Worm (Caenorhabditis elegans) whole organism, late embryonic: ENCODE measurements around the gene far-8.

Source experiments
- F13H6.1 ChIP-seq: sonication (generic microtip); optimal IDR thresholded peaks from 2 replicates; lab custom pipeline; 2016; ENCODE audit warnings: missing genetic modification characterization, missing compliant biosample characterization
- ahr-1 ChIP-seq: sonication (generic microtip); optimal IDR thresholded peaks from 2 replicates; lab custom pipeline; 2016; ENCODE audit warnings: missing genetic modification characterization, missing compliant biosample characterization
- ama-1 ChIP-seq: fragments of 150-350 bp; optimal IDR thresholded peaks from 2 replicates; lab custom pipeline; 2014
- ceh-14 ChIP-seq: sonication (generic microtip); optimal IDR thresholded peaks from 2 replicates; lab custom pipeline; 2016; ENCODE audit warnings: missing genotype, missing genetic modification characterization, missing compliant biosample characterization
- ceh-45 ChIP-seq: fragments of 200-800 bp; sonication (Bioruptor generic); IDR thresholded peaks from 2 replicates; pipeline ENCODE4 v1.3.6; 2022; ENCODE audit warnings: missing genetic modification reagents, missing genetic modification characterization, missing compliant biosample characterization
- dve-1 ChIP-seq: sonication (generic microtip); optimal IDR thresholded peaks from 2 replicates; lab custom pipeline; 2017; ENCODE audit warnings: antibody characterized with exemption, mild to moderate bottlenecking, missing genetic modification characterization, missing compliant biosample characterization
- elt-4 ChIP-seq: sonication (generic microtip); optimal IDR thresholded peaks from 2 replicates; lab custom pipeline; 2016; ENCODE audit warnings: missing genetic modification characterization, missing compliant biosample characterization
- eyg-1 ChIP-seq: sonication (generic microtip); optimal IDR thresholded peaks from 2 replicates; lab custom pipeline; 2016; ENCODE audit warnings: missing genotype, missing genetic modification characterization, missing compliant biosample characterization
- hlh-30 ChIP-seq: sonication (generic microtip); optimal IDR thresholded peaks from 2 replicates; lab custom pipeline; 2017; ENCODE audit warnings: antibody characterized with exemption, missing genetic modification characterization, missing compliant biosample characterization; ENCODE audit not compliant: insufficient read depth
- nhr-11 ChIP-seq: fragments of 150-350 bp; optimal IDR thresholded peaks from 2 replicates; lab custom pipeline; 2014; ENCODE audit warnings: missing biosample characterization, missing genetic modification characterization
- odd-2 ChIP-seq: sonication (generic microtip); optimal IDR thresholded peaks from 2 replicates; lab custom pipeline; 2017; ENCODE audit warnings: antibody characterized with exemption, mild to moderate bottlenecking, missing genetic modification characterization, missing compliant biosample characterization
- pax-1 ChIP-seq: fragments of 150-350 bp; optimal IDR thresholded peaks from 2 replicates; lab custom pipeline; 2014; ENCODE audit warnings: missing biosample characterization, missing genetic modification characterization
- pqm-1 ChIP-seq: sonication (generic microtip); optimal IDR thresholded peaks from 2 replicates; lab custom pipeline; 2016; ENCODE audit warnings: missing genetic modification characterization, missing compliant biosample characterization
- sdc-2 ChIP-seq: sonication (generic microtip); optimal IDR thresholded peaks from 2 replicates; lab custom pipeline; 2016; ENCODE audit warnings: missing genotype, missing genetic modification characterization, missing compliant biosample characterization
- ttx-3 ChIP-seq: sonication (generic microtip); optimal IDR thresholded peaks from 2 replicates; lab custom pipeline; 2016; ENCODE audit warnings: missing genetic modification reagents, missing genetic modification characterization, missing compliant biosample characterization
- unc-3 ChIP-seq, 2 experiments: fragments of 200-800 bp in 1 of 2; sonication (Bioruptor generic) in 1 of 2; sonication (generic microtip) in 1 of 2; conservative IDR thresholded peaks in 1 of 2; optimal IDR thresholded peaks in 1 of 2; 2 replicates each; pipeline versions ENCODE4 v1.3.6 to Lab custom; 2016 to 2022; ENCODE audit warnings: missing compliant biosample characterization in 2 of 2, missing genetic modification characterization in 2 of 2, missing genetic modification reagents in 1 of 2
- unc-42 ChIP-seq: sonication (generic microtip); optimal IDR thresholded peaks from 2 replicates; lab custom pipeline; 2016; ENCODE audit warnings: missing genotype, missing genetic modification characterization, missing compliant biosample characterization
- unc-86 ChIP-seq: sonication (generic microtip); optimal IDR thresholded peaks from 2 replicates; lab custom pipeline; 2016; ENCODE audit warnings: missing genetic modification characterization, missing compliant biosample characterization
- zip-5 ChIP-seq: sonication (generic microtip); optimal IDR thresholded peaks from 2 replicates; lab custom pipeline; 2016; ENCODE audit warnings: missing genetic modification characterization, missing compliant biosample characterization

Gene far-8

ce11 chrIII:887874-888299 lies 45.2 kb downstream of the far-8 start (continued):
- TF ChIP-seq ceh-45 (0 out of 2 replicates have a peak, but pooled peaks have one; percentile 19), pax-1 (tag; lab: Kevin White, UChicago) (no peak), nhr-11 (no peak), F13H6.1 (tag; lab: Kevin White, UChicago) (peak; percentile 1), ceh-14 (tag; lab: Kevin White, UChicago) (peak; percentile 50), unc-86 (tag; lab: Kevin White, UChicago) (peak; percentile 13), eyg-1 (tag; lab: Kevin White, UChicago) (peak; percentile 53)

ce11 chrIII:888983-889549 lies 46.3 kb downstream of the far-8 start:
- peak; percentile 48 for TF ChIP-seq hlh-30 (tag; lab: Kevin White, UChicago)
- no peak for TF ChIP-seq dve-1 (tag; lab: Kevin White, UChicago)
- peak; percentile 40 for TF ChIP-seq unc-42 (tag; lab: Kevin White, UChicago)

DNA sequence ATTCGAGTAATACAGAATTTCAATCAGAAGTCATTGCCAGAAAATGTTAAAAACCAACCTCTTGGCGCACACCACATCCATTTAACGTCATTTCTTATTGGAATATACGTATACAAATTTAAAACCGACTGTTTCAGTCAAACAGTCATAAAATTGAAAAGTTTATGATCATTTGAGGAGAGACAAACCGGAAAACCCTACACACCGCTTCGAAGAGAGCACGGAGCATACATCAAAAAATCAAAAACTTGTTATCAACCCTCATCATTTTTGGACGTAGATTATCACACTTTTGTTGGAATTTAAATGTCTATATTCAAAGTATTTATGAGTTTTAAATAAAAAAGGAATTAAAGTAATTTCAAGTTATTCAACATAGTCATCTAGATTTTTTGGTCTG lies 48.3 kb downstream of the far-8 start, which contains the start of gene T24C4.10:
TSS of gene T24C4.10 (minus strand) at position 230 of the 400 bp plus-strand sequence.
- TF ChIP-seq ama-1 (lab: Kevin White, UChicago): no peak
- no peak for TF ChIP-seq odd-2 (tag; lab: Kevin White, UChicago)
- TF ChIP-seq sdc-2 (tag; lab: Kevin White, UChicago): no peak
- no peak for TF ChIP-seq ahr-1 (tag; lab: Kevin White, UChicago)
- TF ChIP-seq ttx-3 (tag; lab: Kevin White, UChicago): no peak
- TF ChIP-seq unc-3 (GFP tag; conservative IDR thresholded peaks at IDR 0.05; lab: Robert Waterston, UW): no peak
- no peak for TF ChIP-seq unc-3 (tag; optimal IDR thresholded peaks at IDR 0.05; lab: Kevin White, UChicago)
- no peak for TF ChIP-seq dve-1 (tag; lab: Kevin White, UChicago)
- no peak for TF ChIP-seq elt-4 (tag; lab: Kevin White, UChicago)
- TF ChIP-seq pqm-1 (tag; lab: Kevin White, UChicago): no peak
- TF ChIP-seq zip-5 (tag; lab: Kevin White, UChicago): no peak
